Fruit fly (Drosophila melanogaster): ENCODE measurements around the gene CG46306.

dm6 chrX:16837588-16838178 is 2.4 kb upstream of the CG46306 start:
- no peak for TF ChIP-seq pan (optimal IDR thresholded peaks at IDR 0.05)
- no peak for TF ChIP-seq pan (GFP tag; optimal IDR thresholded peaks at IDR 0.05 in 1 of 2, IDR thresholded peaks at IDR 0.05 in 1 of 2)
- no peak for TF ChIP-seq lov (optimal IDR thresholded peaks at IDR 0.05)
- no peak for TF ChIP-seq lov (GFP tag; IDR thresholded peaks at IDR 0.05)
- no peak for TF ChIP-seq h (optimal IDR thresholded peaks at IDR 0.05)
- TF ChIP-seq CG2199 (GFP tag; IDR thresholded peaks at IDR 0.05), result 0 out of 3 replicates have a peak, but pooled peaks have one; percentile 16
- no peak for TF ChIP-seq ken (GFP tag; IDR thresholded peaks at IDR 0.05)
- TF ChIP-seq pita (GFP tag; optimal IDR thresholded peaks at IDR 0.05), result no peak
- TF ChIP-seq Doc3 (GFP tag; IDR thresholded peaks at IDR 0.05; ENCODE audit: partially characterized antibody), result no peak
- no peak for TF ChIP-seq CG6854 (GFP tag; optimal IDR thresholded peaks at IDR 0.05)
- no peak for TF ChIP-seq Xbp1 (GFP tag; optimal IDR thresholded peaks at IDR 0.05)
- TF ChIP-seq CG1792 (GFP tag; optimal IDR thresholded peaks at IDR 0.05), result no peak
- TF ChIP-seq her (GFP tag; optimal IDR thresholded peaks at IDR 0.05), result no peak
- no peak for TF ChIP-seq btn (GFP tag; optimal IDR thresholded peaks at IDR 0.05)

Measured in whole organism, embryonic.